In genomic region chrX:6287842-6288241, dm6 we compare ENCODE assay signal across 1 fruit fly cellular context.
TF ChIP-seq lines count a peak whose summit lies in the region.

TSS of gene Top3beta (minus strand) at chrX:6287990.
TSS of gene wuho (plus strand) at chrX:6288100.

TF ChIP-seq in whole organism, embryonic, 481 proteins besides CTCF, POLR2A, EP300 and RAD21 (continued from another document):
- no peak for TF ChIP-seq ab (GFP tag; optimal IDR thresholded peaks at IDR 0.05; lab: Kevin White, UChicago)
- peak; percentile 44 for TF ChIP-seq CG12299 (tag; optimal IDR thresholded peaks at IDR 0.05; lab: Kevin White, UChicago)
- TF ChIP-seq pb (GFP tag; optimal IDR thresholded peaks at IDR 0.05; lab: Kevin White, UChicago) = peak; percentile 6
- TF ChIP-seq CG7357 (GFP tag; IDR thresholded peaks at IDR 0.05; lab: Robert Waterston, UW) = no peak
- TF ChIP-seq emc (GFP tag; optimal IDR thresholded peaks at IDR 0.05; lab: Kevin White, UChicago) = no peak
- TF ChIP-seq Dp (GFP tag; optimal IDR thresholded peaks at IDR 0.05; lab: Kevin White, UChicago) = peak; percentile 49
- peak; percentile 47; the same call in 1 of the 2 replicates for TF ChIP-seq CG42726 (GFP tag; IDR thresholded peaks at IDR 0.05; lab: Robert Waterston, UW; ENCODE audit: partially characterized antibody)
- peak; percentile 50 for TF ChIP-seq inv (GFP tag; IDR thresholded peaks at IDR 0.05; lab: Robert Waterston, UW; ENCODE audit: partially characterized antibody)
- TF ChIP-seq CG10654 (GFP tag; optimal IDR thresholded peaks at IDR 0.05; lab: Kevin White, UChicago) = peak; percentile 16
- no peak for TF ChIP-seq CG7745 (tag; optimal IDR thresholded peaks at IDR 0.05; lab: Kevin White, UChicago)
- peak; percentile 85; the same call in 2 of the 4 replicates for TF ChIP-seq chinmo (GFP tag; IDR thresholded peaks at IDR 0.05; lab: Robert Waterston, UW; ENCODE audit: partially characterized antibody)
- TF ChIP-seq CG3065 (GFP tag; optimal IDR thresholded peaks at IDR 0.05; lab: Kevin White, UChicago) = no peak
- peak; percentile 28 for TF ChIP-seq tin (GFP tag; optimal IDR thresholded peaks at IDR 0.05; lab: Kevin White, UChicago)
- no peak for TF ChIP-seq CG14965 (GFP tag; optimal IDR thresholded peaks at IDR 0.05; lab: Kevin White, UChicago; ENCODE audit: borderline replicate concordance)
- TF ChIP-seq C15 (GFP tag; IDR thresholded peaks at IDR 0.05; lab: Robert Waterston, UW) = no peak
- no peak for TF ChIP-seq cad (GFP tag; optimal IDR thresholded peaks at IDR 0.05; lab: Kevin White, UChicago)
- peak; percentile 32 for TF ChIP-seq PHDP (tag; optimal IDR thresholded peaks at IDR 0.05; lab: Kevin White, UChicago)
- TF ChIP-seq CG12219 (GFP tag; optimal IDR thresholded peaks at IDR 0.05; lab: Kevin White, UChicago) = no peak
- peak; percentile 28 for TF ChIP-seq zfh2 (GFP tag; optimal IDR thresholded peaks at IDR 0.05; lab: Kevin White, UChicago)
- no peak for TF ChIP-seq D19B (GFP tag; optimal IDR thresholded peaks at IDR 0.05; lab: Kevin White, UChicago)
- TF ChIP-seq sima (GFP tag; optimal IDR thresholded peaks at IDR 0.05; lab: Kevin White, UChicago) = no peak
- peak; percentile 85 for TF ChIP-seq HmgZ (tag; optimal IDR thresholded peaks at IDR 0.05; lab: Kevin White, UChicago)
- TF ChIP-seq gt (GFP tag; IDR thresholded peaks at IDR 0.05; lab: Robert Waterston, UW) = no peak
- TF ChIP-seq Neu2 (GFP tag; optimal IDR thresholded peaks at IDR 0.05; lab: Kevin White, UChicago; ENCODE audit: borderline replicate concordance) = no peak
- no peak for TF ChIP-seq fd102C (GFP tag; optimal IDR thresholded peaks at IDR 0.05; lab: Kevin White, UChicago)
- TF ChIP-seq chn (GFP tag; optimal IDR thresholded peaks at IDR 0.05; lab: Kevin White, UChicago) = peak; percentile 8
- peak; percentile 97 for TF ChIP-seq CG13894 (tag; optimal IDR thresholded peaks at IDR 0.05; lab: Kevin White, UChicago)
- no peak for TF ChIP-seq da (GFP tag; optimal IDR thresholded peaks at IDR 0.05; lab: Kevin White, UChicago)
- 0 out of 3 replicates have a peak, but pooled peaks have one; percentile 65 for TF ChIP-seq zen2 (GFP tag; IDR thresholded peaks at IDR 0.05; lab: Robert Waterston, UW; ENCODE audit: partially characterized antibody)
- no peak for TF ChIP-seq CG6175 (GFP tag; IDR thresholded peaks at IDR 0.05; lab: Robert Waterston, UW)
- TF ChIP-seq Adf1 (GFP tag; IDR thresholded peaks at IDR 0.05; lab: Robert Waterston, UW) = no peak
- peak; percentile 69 for TF ChIP-seq CG14860 (GFP tag; IDR thresholded peaks at IDR 0.05; lab: Robert Waterston, UW; ENCODE audit: partially characterized antibody)
- no peak for TF ChIP-seq Gug (GFP tag; IDR thresholded peaks at IDR 0.05; lab: Robert Waterston, UW)
- TF ChIP-seq CG10267 (tag; optimal IDR thresholded peaks at IDR 0.05; lab: Kevin White, UChicago) = peak; percentile 57
- no peak for TF ChIP-seq Nf-YA (GFP tag; IDR thresholded peaks at IDR 0.05; lab: Robert Waterston, UW)
- TF ChIP-seq nau (GFP tag; optimal IDR thresholded peaks at IDR 0.05; lab: Kevin White, UChicago) = no peak
- TF ChIP-seq repo (GFP tag; optimal IDR thresholded peaks at IDR 0.05; lab: Kevin White, UChicago) = peak; percentile 7
- no peak for TF ChIP-seq CG32772 (GFP tag; IDR thresholded peaks at IDR 0.05; lab: Robert Waterston, UW)
- no peak for TF ChIP-seq CG12071 (GFP tag; optimal IDR thresholded peaks at IDR 0.05; lab: Kevin White, UChicago)
- TF ChIP-seq CG2889 (GFP tag; IDR thresholded peaks at IDR 0.05; lab: Robert Waterston, UW) = no peak
- TF ChIP-seq crol (GFP tag; IDR thresholded peaks at IDR 0.05; lab: Robert Waterston, UW) = no peak
- TF ChIP-seq Usf (GFP tag; optimal IDR thresholded peaks at IDR 0.05; lab: Kevin White, UChicago) = no peak
- no peak for TF ChIP-seq Tbp (GFP tag; optimal IDR thresholded peaks at IDR 0.05; lab: Kevin White, UChicago)
- TF ChIP-seq fu2 (GFP tag; optimal IDR thresholded peaks at IDR 0.05; lab: Kevin White, UChicago) = no peak
- TF ChIP-seq B-H1 (GFP tag; IDR thresholded peaks at IDR 0.05; lab: Robert Waterston, UW) = no peak
- peak; percentile 93 for TF ChIP-seq sd (tag; optimal IDR thresholded peaks at IDR 0.05; lab: Kevin White, UChicago)
- TF ChIP-seq CG18011 (GFP tag; optimal IDR thresholded peaks at IDR 0.05; lab: Kevin White, UChicago) = peak; percentile 25
- peak in 1 of 2 experiments; percentile 2 for TF ChIP-seq bsh (GFP tag; optimal IDR thresholded peaks at IDR 0.05; lab: Kevin White, UChicago)
- peak; percentile 40 for TF ChIP-seq CG7786 (GFP tag; optimal IDR thresholded peaks at IDR 0.05; lab: Kevin White, UChicago)
- no peak for TF ChIP-seq toy (GFP tag; IDR thresholded peaks at IDR 0.05; lab: Robert Waterston, UW)
- TF ChIP-seq CG15269 (tag; optimal IDR thresholded peaks at IDR 0.05; lab: Kevin White, UChicago) = no peak
- no peak for TF ChIP-seq CG4282 (GFP tag; optimal IDR thresholded peaks at IDR 0.05; lab: Kevin White, UChicago)
- peak in 1 of 2 experiments; percentile 80 for TF ChIP-seq insv (GFP tag; optimal IDR thresholded peaks at IDR 0.05; lab: Kevin White, UChicago)
- no peak for TF ChIP-seq Ssrp (tag; optimal IDR thresholded peaks at IDR 0.05; lab: Kevin White, UChicago)
- TF ChIP-seq bbx (GFP tag; IDR thresholded peaks at IDR 0.05; lab: Robert Waterston, UW; ENCODE audit: partially characterized antibody) = peak; percentile 79
- peak; percentile 55; the same call in 1 of the 2 replicates for TF ChIP-seq slbo (GFP tag; IDR thresholded peaks at IDR 0.05; lab: Robert Waterston, UW)
- peak; percentile 62; the same call in 2 of the 3 replicates for TF ChIP-seq CG16813 (GFP tag; IDR thresholded peaks at IDR 0.05; lab: Robert Waterston, UW; ENCODE audit: partially characterized antibody)
- TF ChIP-seq CG9727 (GFP tag; optimal IDR thresholded peaks at IDR 0.05; lab: Kevin White, UChicago) = no peak
- no peak for TF ChIP-seq CG6272 (GFP tag; IDR thresholded peaks at IDR 0.05; lab: Robert Waterston, UW)
- TF ChIP-seq esg (GFP tag; conservative IDR thresholded peaks at IDR 0.05; lab: Robert Waterston, UW) = no peak
- no peak for TF ChIP-seq CG7556 (GFP tag; optimal IDR thresholded peaks at IDR 0.05; lab: Kevin White, UChicago)
- no peak for TF ChIP-seq CG11695 (GFP tag; IDR thresholded peaks at IDR 0.05; lab: Robert Waterston, UW)
- peak; percentile 19 for TF ChIP-seq nom (GFP tag; optimal IDR thresholded peaks at IDR 0.05; lab: Kevin White, UChicago)
- TF ChIP-seq zfh1 (GFP tag; IDR thresholded peaks at IDR 0.05; lab: Robert Waterston, UW) = 0 out of 3 replicates have a peak, but pooled peaks have one; percentile 4
- peak; percentile 55 for TF ChIP-seq CG2712 (tag; optimal IDR thresholded peaks at IDR 0.05; lab: Kevin White, UChicago)
- TF ChIP-seq CG15073 (GFP tag; optimal IDR thresholded peaks at IDR 0.05; lab: Kevin White, UChicago) = no peak
- TF ChIP-seq lbe (GFP tag; optimal IDR thresholded peaks at IDR 0.05; lab: Kevin White, UChicago) = peak; percentile 30
- TF ChIP-seq CG9437 (GFP tag; optimal IDR thresholded peaks at IDR 0.05; lab: Kevin White, UChicago) = no peak
- peak; percentile 31 for TF ChIP-seq pum (GFP tag; optimal IDR thresholded peaks at IDR 0.05; lab: Kevin White, UChicago)
